Fruit fly (Drosophila melanogaster) whole organism, pupa: Measurements from ENCODE around the gene CG5641.

Experiments used
- CG13204 ChIP-seq: fragments of 200-800 bp; sonication (Bioruptor generic); optimal IDR thresholded peaks from 2 replicates; lab custom pipeline; 2018; ENCODE audit warnings: missing biosample characterization, mild to moderate bottlenecking, missing genetic modification characterization, moderate library complexity
- CG15710 ChIP-seq: fragments of 200-800 bp; sonication (Bioruptor generic); optimal IDR thresholded peaks from 2 replicates; lab custom pipeline; 2018; ENCODE audit warnings: missing biosample characterization, mild to moderate bottlenecking, missing genetic modification characterization, moderate library complexity
- CG17806 ChIP-seq: fragments of 200-800 bp; sonication (Bioruptor generic); optimal IDR thresholded peaks from 2 replicates; lab custom pipeline; 2018; ENCODE audit warnings: missing biosample characterization, mild to moderate bottlenecking, missing genetic modification characterization, moderate library complexity
- CG32121 ChIP-seq: fragments of 200-800 bp; sonication (Bioruptor generic); IDR thresholded peaks from 2 replicates; pipeline ENCODE4 v1.3.6; 2022; ENCODE audit warnings: missing biosample characterization, missing genetic modification characterization
- CG4496 ChIP-seq: fragments of 200-800 bp; sonication (Bioruptor generic); IDR thresholded peaks from 3 replicates; pipeline ENCODE4 v1.3.6; 2022; ENCODE audit warnings: missing biosample characterization, missing genetic modification characterization
- CG8159 ChIP-seq: fragments of 200-800 bp; sonication (Bioruptor generic); optimal IDR thresholded peaks from 3 replicates; lab custom pipeline; 2018; ENCODE audit warnings: missing biosample characterization, mild to moderate bottlenecking, missing genetic modification characterization, moderate library complexity
- CG8301 ChIP-seq: fragments of 200-800 bp; sonication (Bioruptor generic); optimal IDR thresholded peaks from 2 replicates; lab custom pipeline; 2018; ENCODE audit warnings: missing biosample characterization, mild to moderate bottlenecking, missing genetic modification characterization
- CG9948 ChIP-seq: fragments of 200-800 bp; sonication (Bioruptor generic); optimal IDR thresholded peaks from 2 replicates; lab custom pipeline; 2018; ENCODE audit warnings: missing biosample characterization, mild to moderate bottlenecking, missing genetic modification characterization, moderate library complexity
- D1 ChIP-seq: fragments of 200-800 bp; sonication (Bioruptor generic); optimal IDR thresholded peaks from 2 replicates; lab custom pipeline; 2018; ENCODE audit warnings: missing biosample characterization, mild to moderate bottlenecking, missing genetic modification characterization, moderate library complexity
- EcR ChIP-seq: fragments of 200-800 bp; sonication (Bioruptor generic); optimal IDR thresholded peaks from 3 replicates; lab custom pipeline; 2019; ENCODE audit warnings: missing biosample characterization, missing genetic modification characterization, mild to moderate bottlenecking, moderate library complexity, missing genetic modification reagents

DNA sequence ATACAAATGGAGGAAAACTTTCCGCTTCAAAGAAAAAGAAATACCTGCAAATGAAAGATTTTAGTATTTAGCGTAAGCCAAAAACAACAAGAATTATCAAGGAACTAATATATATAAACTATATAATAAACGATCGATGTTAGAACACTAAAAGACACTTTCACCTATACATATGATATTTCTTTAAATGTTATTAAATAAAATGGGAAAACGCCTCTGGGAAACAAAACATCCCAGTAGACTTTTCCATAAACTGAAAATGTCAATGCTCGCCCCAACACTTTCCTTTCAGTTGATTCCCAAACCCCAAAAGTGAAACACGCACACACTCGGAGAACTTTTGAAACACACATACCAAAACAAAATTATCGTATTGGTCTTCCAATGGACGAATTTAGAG lies 18.3 kb upstream of the CG5641 start, which contains the start of gene vrs:
- no peak for TF ChIP-seq CG15710
- no peak for TF ChIP-seq CG8301
- TF ChIP-seq CG13204 (GFP tag; lab: Kevin White, UChicago) = no peak
- TF ChIP-seq D1 = no peak
- TF ChIP-seq CG17806 (tag; lab: Kevin White, UChicago) = no peak
- TF ChIP-seq CG32121 (GFP tag; lab: Robert Waterston, UW) = no peak
- TF ChIP-seq CG9948 (tag; lab: Kevin White, UChicago) = no peak
- no peak for TF ChIP-seq CG8159
- no peak for TF ChIP-seq EcR (GFP tag; lab: Kevin White, UChicago)
- no peak for TF ChIP-seq CG4496
